Worm (Caenorhabditis elegans): ENCODE data around the gene memb-1.

The memb-1 gene

DNA sequence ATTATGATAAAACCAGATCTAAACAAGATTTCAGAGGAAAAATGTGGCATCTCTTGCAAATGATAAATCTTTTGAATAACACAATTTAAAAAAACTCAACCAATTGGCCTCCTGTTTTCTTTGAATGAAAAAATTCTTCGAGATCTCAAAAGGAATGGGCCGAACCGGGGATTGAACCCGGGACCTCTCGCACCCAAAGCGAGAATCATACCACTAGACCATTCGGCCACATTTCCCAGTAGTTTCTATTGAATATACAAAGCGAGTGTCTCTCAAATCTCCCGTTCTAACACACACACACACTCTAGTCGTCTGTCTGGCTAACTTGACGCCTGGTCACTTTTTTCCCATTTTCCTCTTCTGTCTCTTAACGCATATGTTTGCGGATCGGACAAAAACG is 26.2 kb upstream of the memb-1 start (continued):
- TF ChIP-seq hlh-17 (GFP tag; optimal IDR thresholded peaks at IDR 0.05; ENCODE audit: borderline replicate concordance), result no peak
- no peak for TF ChIP-seq ets-5 (GFP tag; IDR thresholded peaks at IDR 0.05)
- TF ChIP-seq nhr-76 (tag; optimal IDR thresholded peaks at IDR 0.05), result peak; percentile 4
- TF ChIP-seq pag-3 (tag; optimal IDR thresholded peaks at IDR 0.05; ENCODE audit: borderline replicate concordance, insufficient read depth), result no peak
- TF ChIP-seq nhr-84 (tag; optimal IDR thresholded peaks at IDR 0.05), result no peak
- TF ChIP-seq grh-1 (GFP tag; IDR thresholded peaks at IDR 0.05), result no peak
- peak; percentile 77 for TF ChIP-seq irx-1 (tag; optimal IDR thresholded peaks at IDR 0.05)
- TF ChIP-seq zag-1 (tag; optimal IDR thresholded peaks at IDR 0.05), result no peak
- TF ChIP-seq jun-1 (tag; optimal IDR thresholded peaks at IDR 0.05), result peak; percentile 60
- peak; percentile 43 for TF ChIP-seq skn-1 (tag; optimal IDR thresholded peaks at IDR 0.05)
- no peak for TF ChIP-seq fkh-4 (tag; optimal IDR thresholded peaks at IDR 0.05; ENCODE audit: borderline replicate concordance)
- TF ChIP-seq nhr-47 (tag; optimal IDR thresholded peaks at IDR 0.05), result peak; percentile 87
- no peak for TF ChIP-seq Y116A8C.19 (tag; optimal IDR thresholded peaks at IDR 0.05; ENCODE audit: borderline replicate concordance)
- TF ChIP-seq F16B12.6 (tag; optimal IDR thresholded peaks at IDR 0.05), result no peak
- TF ChIP-seq ceh-90 (tag; optimal IDR thresholded peaks at IDR 0.05), result no peak
- no peak for TF ChIP-seq mef-2 (tag; optimal IDR thresholded peaks at IDR 0.05)
- TF ChIP-seq snpc-4 (tag; optimal IDR thresholded peaks at IDR 0.05), result peak; percentile 28
- peak; percentile 14 for TF ChIP-seq nhr-237 (tag; optimal IDR thresholded peaks at IDR 0.05)
- TF ChIP-seq pqm-1 (tag; optimal IDR thresholded peaks at IDR 0.05), result no peak
- TF ChIP-seq unc-130 (tag; optimal IDR thresholded peaks at IDR 0.05), result no peak
- no peak for TF ChIP-seq nhr-28 (tag; optimal IDR thresholded peaks at IDR 0.05)
- no peak for TF ChIP-seq lin-15B (tag; optimal IDR thresholded peaks at IDR 0.05)
- TF ChIP-seq lin-14 (GFP tag; optimal IDR thresholded peaks at IDR 0.05), result peak; percentile 60
- TF ChIP-seq tlp-1 (tag; optimal IDR thresholded peaks at IDR 0.05), result no peak
- no peak for TF ChIP-seq egl-27 (tag; optimal IDR thresholded peaks at IDR 0.05)
- TF ChIP-seq lir-3 (tag; optimal IDR thresholded peaks at IDR 0.05; ENCODE audit: poor library complexity), result peak; percentile 62
- peak; percentile 70 for TF ChIP-seq fos-1 (tag; optimal IDR thresholded peaks at IDR 0.05)
- peak; percentile 70 for TF ChIP-seq swsn-7 (tag; optimal IDR thresholded peaks at IDR 0.05)
- TF ChIP-seq elt-2 (tag; optimal IDR thresholded peaks at IDR 0.05), result peak; percentile 9
- no peak for TF ChIP-seq hpl-2 (GFP tag; optimal IDR thresholded peaks at IDR 0.05)
- TF ChIP-seq lin-13 (GFP tag; optimal IDR thresholded peaks at IDR 0.05), result peak; percentile 5

DNA sequence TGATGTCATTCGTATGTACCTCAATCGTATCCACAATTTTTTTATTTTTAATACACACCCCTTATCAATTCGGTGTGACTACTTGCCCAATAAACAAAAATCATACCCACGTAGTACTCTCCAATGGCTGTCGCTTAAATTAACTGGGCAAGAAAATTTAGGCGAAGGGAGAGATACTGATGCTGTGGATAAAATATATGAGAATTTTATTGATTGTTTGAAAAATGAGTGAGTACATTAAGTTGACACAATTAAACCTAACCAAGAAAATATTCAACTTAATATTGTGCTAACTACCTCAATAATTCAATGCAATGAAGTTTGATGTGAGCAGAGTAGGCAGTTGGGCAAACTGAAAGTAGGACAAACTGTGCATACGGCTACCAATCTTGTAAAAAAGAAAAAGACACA is 24.4 kb upstream of the memb-1 start:
- TF ChIP-seq unc-130 (tag; optimal IDR thresholded peaks at IDR 0.05) (peak; percentile 50), zag-1 (tag; optimal IDR thresholded peaks at IDR 0.05) (peak; percentile 97), efl-1 (optimal IDR thresholded peaks at IDR 0.05) (peak; percentile 84 to 88), efl-1 (GFP tag; optimal IDR thresholded peaks at IDR 0.05 in 1 of 2) (peak; percentile 54 to 97), mdl-1 (tag; optimal IDR thresholded peaks at IDR 0.05) (peak; percentile 71 to 90), dpl-1 (GFP tag; optimal IDR thresholded peaks at IDR 0.05) (peak; percentile 44 to 71 (median 64)), unc-30 (tag; optimal IDR thresholded peaks at IDR 0.05) (peak; percentile 93), C16A3.4 (tag; optimal IDR thresholded peaks at IDR 0.05) (peak; percentile 99), rnt-1 (tag; optimal IDR thresholded peaks at IDR 0.05) (peak; percentile 98), skn-1 (tag; optimal IDR thresholded peaks at IDR 0.05) (peak; percentile 99), sptf-1 (tag; optimal IDR thresholded peaks at IDR 0.05) (no peak), sox-4 (tag; optimal IDR thresholded peaks at IDR 0.05) (peak; percentile 100), ceh-90 (tag; optimal IDR thresholded peaks at IDR 0.05) (peak; percentile 48), ets-5 (GFP tag; IDR thresholded peaks at IDR 0.05) (no peak), nhr-85 (tag) (peak; percentile 99), fos-1 (tag; optimal IDR thresholded peaks at IDR 0.05) (peak; percentile 99), nhr-12 (tag; optimal IDR thresholded peaks at IDR 0.05) (peak; percentile 87), unc-62 (GFP tag; optimal IDR thresholded peaks at IDR 0.05) (no peak), fkh-8 (tag; optimal IDR thresholded peaks at IDR 0.05) (peak; percentile 96), nhr-20 (tag; optimal IDR thresholded peaks at IDR 0.05) (peak; percentile 99), nhr-19 (GFP tag; conservative IDR thresholded peaks at IDR 0.05) (peak; percentile 98), hpl-2 (GFP tag; optimal IDR thresholded peaks at IDR 0.05) (peak; percentile 99), irx-1 (tag; optimal IDR thresholded peaks at IDR 0.05) (peak; percentile 100), nhr-90 (tag; optimal IDR thresholded peaks at IDR 0.05; ENCODE audit: poor library complexity) (peak; percentile 100), pag-3 (tag; optimal IDR thresholded peaks at IDR 0.05; ENCODE audit: borderline replicate concordance, insufficient read depth) (peak; percentile 17), pqm-1 (tag; optimal IDR thresholded peaks at IDR 0.05) (peak; percentile 91), nhr-11 (tag; optimal IDR thresholded peaks at IDR 0.05) (peak; percentile 100), C04F5.9 (tag; optimal IDR thresholded peaks at IDR 0.05) (peak; percentile 92), grh-1 (GFP tag; IDR thresholded peaks at IDR 0.05) (peak; percentile 94), tlp-1 (tag; optimal IDR thresholded peaks at IDR 0.05) (no peak), unc-98 (GFP tag; IDR thresholded peaks at IDR 0.05) (peak; percentile 91), nhr-47 (tag; optimal IDR thresholded peaks at IDR 0.05) (peak; percentile 100), pax-3 (tag; optimal IDR thresholded peaks at IDR 0.05) (peak; percentile 96)

Data from whole organism, L1 larva.